Worm (Caenorhabditis elegans) whole organism, L3 larva: Measurements from ENCODE around the gene gta-1.

ENCODE experiments used
- ZK546.5 ChIP-seq: sonication (generic microtip); optimal IDR thresholded peaks from 2 replicates; lab custom pipeline; 2017; ENCODE audit warnings: missing biosample characterization, missing genetic modification characterization
- aly-2 ChIP-seq: fragments of 150-350 bp; optimal IDR thresholded peaks from 2 replicates; lab custom pipeline; 2014; ENCODE audit warnings: missing biosample characterization, missing genetic modification characterization
- ama-1 ChIP-seq: fragments of 150-350 bp; optimal IDR thresholded peaks from 2 replicates; lab custom pipeline; 2018
- ceh-16 ChIP-seq: sonication (generic microtip); optimal IDR thresholded peaks from 2 replicates; lab custom pipeline; 2017; ENCODE audit warnings: missing biosample characterization, missing genetic modification characterization
- daf-12 ChIP-seq: fragments of 150-350 bp; optimal IDR thresholded peaks from 2 replicates; lab custom pipeline; 2014; ENCODE audit warnings: missing biosample characterization, missing genetic modification reagents, missing genetic modification characterization
- egl-27 ChIP-seq: sonication (generic microtip); optimal IDR thresholded peaks from 4 replicates; lab custom pipeline; 2017; ENCODE audit warnings: missing biosample characterization, missing genetic modification reagents, missing genetic modification characterization
- egl-5 ChIP-seq: fragments of 150-350 bp; optimal IDR thresholded peaks from 2 replicates; lab custom pipeline; 2017; ENCODE audit warnings: missing biosample characterization, missing genetic modification reagents, missing genetic modification characterization, inconsistent platforms
- elt-2 ChIP-seq: sonication (generic microtip); optimal IDR thresholded peaks from 2 replicates; lab custom pipeline; 2016; ENCODE audit warnings: missing genetic modification reagents, mild to moderate bottlenecking, missing genetic modification characterization, missing compliant biosample characterization
- elt-3 ChIP-seq, 3 experiments: fragments of 150-350 bp in 1 of 3; sonication (generic microtip) in 2 of 3; optimal IDR thresholded peaks; 2 replicates in 2 of 3; 4 replicates in 1 of 3; lab custom pipeline; 2014 to 2017; ENCODE audit warnings: missing biosample characterization in 3 of 3, missing genetic modification characterization in 3 of 3
- eor-1 ChIP-seq, 2 experiments: fragments of 150-350 bp; optimal IDR thresholded peaks; 2 replicates each; lab custom pipeline; 2014 to 2018; ENCODE audit warnings: missing biosample characterization in 2 of 2, missing genetic modification characterization in 2 of 2
- fkh-10 ChIP-seq: sonication (generic microtip); optimal IDR thresholded peaks from 2 replicates; lab custom pipeline; 2017; ENCODE audit warnings: missing biosample characterization, missing genetic modification reagents, missing genetic modification characterization
- fkh-2 ChIP-seq: fragments of 150-350 bp; optimal IDR thresholded peaks from 2 replicates; lab custom pipeline; 2014; ENCODE audit warnings: missing biosample characterization, missing genetic modification reagents, missing genetic modification characterization
- jun-1 ChIP-seq: fragments of 150-350 bp; optimal IDR thresholded peaks from 2 replicates; lab custom pipeline; 2014; ENCODE audit warnings: missing biosample characterization, missing genetic modification reagents, missing genetic modification characterization
- lin-15B ChIP-seq: fragments of 150-350 bp; optimal IDR thresholded peaks from 2 replicates; lab custom pipeline; 2014; ENCODE audit warnings: missing biosample characterization, missing genetic modification characterization
- lin-39 ChIP-seq: fragments of 150-350 bp; optimal IDR thresholded peaks from 2 replicates; lab custom pipeline; 2018; ENCODE audit warnings: missing biosample characterization, missing genetic modification reagents, missing genetic modification characterization
- lsy-12 ChIP-seq: sonication (generic microtip); optimal IDR thresholded peaks from 2 replicates; lab custom pipeline; 2016; ENCODE audit warnings: mild to moderate bottlenecking, missing genetic modification characterization, missing compliant biosample characterization
- mdl-1 ChIP-seq: fragments of 150-350 bp; optimal IDR thresholded peaks from 2 replicates; lab custom pipeline; 2014; ENCODE audit warnings: missing biosample characterization, missing genetic modification characterization
- nfya-1 ChIP-seq: sonication (generic microtip); optimal IDR thresholded peaks from 2 replicates; lab custom pipeline; 2017; ENCODE audit warnings: missing genetic modification characterization, mild to moderate bottlenecking, missing compliant biosample characterization, antibody characterized with exemption, moderate library complexity; ENCODE audit not compliant: insufficient read depth
- nhr-12 ChIP-seq: fragments of 150-350 bp; optimal IDR thresholded peaks from 2 replicates; lab custom pipeline; 2014; ENCODE audit warnings: missing biosample characterization, missing genetic modification characterization
- nhr-23 ChIP-seq: fragments of 150-350 bp; optimal IDR thresholded peaks from 2 replicates; lab custom pipeline; 2014; ENCODE audit warnings: missing biosample characterization, missing genetic modification reagents, missing genetic modification characterization
- nhr-237 ChIP-seq: fragments of 150-350 bp; optimal IDR thresholded peaks from 2 replicates; lab custom pipeline; 2014; ENCODE audit warnings: missing biosample characterization, missing genetic modification characterization
- nhr-25 ChIP-seq: sonication (generic microtip); optimal IDR thresholded peaks from 2 replicates; lab custom pipeline; 2017; ENCODE audit warnings: missing biosample characterization, missing genetic modification characterization
- nhr-28 ChIP-seq: fragments of 150-350 bp; optimal IDR thresholded peaks from 2 replicates; lab custom pipeline; 2014; ENCODE audit warnings: missing biosample characterization, missing genetic modification characterization
- nhr-67 ChIP-seq: fragments of 150-350 bp; optimal IDR thresholded peaks from 2 replicates; lab custom pipeline; 2014; ENCODE audit warnings: missing biosample characterization, missing genetic modification characterization
- nhr-76 ChIP-seq: fragments of 150-350 bp; sonication (generic microtip); optimal IDR thresholded peaks from 5 replicates; lab custom pipeline; 2014; ENCODE audit warnings: missing biosample characterization, missing genetic modification characterization
- pha-4 ChIP-seq: fragments of 150-350 bp; optimal IDR thresholded peaks from 2 replicates; lab custom pipeline; 2014; ENCODE audit warnings: missing biosample characterization, missing genetic modification reagents, missing genetic modification characterization
- sea-2 ChIP-seq: fragments of 150-350 bp; sonication (generic microtip); optimal IDR thresholded peaks from 4 replicates; lab custom pipeline; 2014; ENCODE audit warnings: missing biosample characterization, missing genetic modification reagents, missing genetic modification characterization
- skn-1 ChIP-seq: fragments of 150-350 bp; optimal IDR thresholded peaks from 2 replicates; lab custom pipeline; 2014; ENCODE audit warnings: missing biosample characterization, missing genetic modification characterization
- snpc-4 ChIP-seq: fragments of 150-350 bp; optimal IDR thresholded peaks from 2 replicates; lab custom pipeline; 2014; ENCODE audit warnings: missing biosample characterization, missing genetic modification characterization
- tbx-2 ChIP-seq: sonication (generic microtip); optimal IDR thresholded peaks from 2 replicates; lab custom pipeline; 2016; ENCODE audit warnings: mild to moderate bottlenecking, missing genetic modification characterization, missing compliant biosample characterization
- unc-39 ChIP-seq: sonication (generic microtip); optimal IDR thresholded peaks from 4 replicates; lab custom pipeline; 2017; ENCODE audit warnings: missing biosample characterization, missing genetic modification characterization
- unc-62 ChIP-seq: fragments of 150-350 bp; sonication (generic microtip); optimal IDR thresholded peaks from 4 replicates; lab custom pipeline; 2014; ENCODE audit warnings: missing biosample characterization, missing genetic modification reagents, missing genetic modification characterization

The gta-1 gene

ce11 chrIV:10222122-10222589 lies 41.7 kb downstream of the gta-1 start, which contains the start of gene C24F3.2:
C24F3.2 (plus strand) TSS chrIV:10222539.
- no peak for TF ChIP-seq snpc-4 (tag; lab: Kevin White, UChicago)
- TF ChIP-seq tbx-2 (tag; lab: Kevin White, UChicago) = peak; percentile 3
- TF ChIP-seq nfya-1 (tag; lab: Kevin White, UChicago) = peak; percentile 88
- no peak for TF ChIP-seq fkh-2
- TF ChIP-seq lsy-12 (tag; lab: Kevin White, UChicago) = peak; percentile 70
- peak; percentile 35 for TF ChIP-seq elt-2
- peak; percentile 69 for TF ChIP-seq lin-15B
- TF ChIP-seq pha-4 (tag; lab: Kevin White, UChicago) = peak; percentile 55
- peak; percentile 4 for TF ChIP-seq fkh-10
- TF ChIP-seq skn-1 (tag; lab: Kevin White, UChicago) = peak; percentile 19
- TF ChIP-seq ZK546.5 (tag; lab: Kevin White, UChicago) = no peak
- peak; percentile 14 for TF ChIP-seq unc-62 (GFP tag; lab: Kevin White, UChicago)
- TF ChIP-seq nhr-25 (tag; lab: Kevin White, UChicago) = peak; percentile 96
- TF ChIP-seq nhr-23 (tag; lab: Kevin White, UChicago) = peak; percentile 89
- peak; percentile 75 for TF ChIP-seq lin-39 (tag; lab: Kevin White, UChicago)
- peak; percentile 48 for TF ChIP-seq jun-1 (tag; lab: Kevin White, UChicago)
- TF ChIP-seq ama-1 (lab: Kevin White, UChicago) = no peak
- peak; percentile 73 for TF ChIP-seq egl-5 (tag; lab: Kevin White, UChicago)
- TF ChIP-seq nhr-28 (tag; lab: Kevin White, UChicago) = no peak

ce11 chrIV:10223723-10224122 lies 43.3 kb downstream of the gta-1 start, which contains the start of gene nas-12:
nas-12 (plus strand) TSS chrIV:10224023.
- TF ChIP-seq fkh-2 = no peak
- no peak for TF ChIP-seq elt-3 (tag; optimal IDR thresholded peaks at IDR 0.05; lab: Kevin White, UChicago)
- no peak for TF ChIP-seq ceh-16
- no peak for TF ChIP-seq lin-15B
- no peak for TF ChIP-seq daf-12
- TF ChIP-seq ama-1 (lab: Kevin White, UChicago) = no peak
- TF ChIP-seq nhr-237 (tag; lab: Kevin White, UChicago) = no peak
- TF ChIP-seq mdl-1 (tag; lab: Kevin White, UChicago) = no peak
- TF ChIP-seq unc-39 = no peak
- TF ChIP-seq nhr-67 (tag; lab: Kevin White, UChicago) = no peak

- TF ChIP-seq nhr-12 (tag; lab: Kevin White, UChicago) = no peak
- no peak for TF ChIP-seq ZK546.5 (tag; lab: Kevin White, UChicago)
- no peak for TF ChIP-seq nfya-1 (tag; lab: Kevin White, UChicago)
- TF ChIP-seq nhr-76 (tag; lab: Kevin White, UChicago) = no peak
- TF ChIP-seq unc-62 (GFP tag; lab: Kevin White, UChicago) = no peak
- TF ChIP-seq aly-2 (tag; lab: Kevin White, UChicago) = no peak
- no peak for TF ChIP-seq mdl-1 (tag; lab: Kevin White, UChicago)
- TF ChIP-seq daf-12 = no peak
- no peak for TF ChIP-seq fkh-2
- no peak for TF ChIP-seq ceh-16
- no peak for TF ChIP-seq nhr-67 (tag; lab: Kevin White, UChicago)
- no peak for TF ChIP-seq jun-1 (tag; lab: Kevin White, UChicago)
- TF ChIP-seq elt-2 = no peak
- TF ChIP-seq egl-27 = no peak
- no peak for TF ChIP-seq sea-2 (GFP tag; lab: Kevin White, UChicago)
These were observed 47.1 kb downstream of the gta-1 start, which contains the start of gene F01G10.6 for ce11 chrIV:10227534-10227933. F01G10.6 (minus strand) TSS chrIV:10227634.

- no peak for TF ChIP-seq elt-3 (tag; optimal IDR thresholded peaks at IDR 0.05; lab: Kevin White, UChicago)
- TF ChIP-seq elt-2 = no peak
- TF ChIP-seq eor-1 (tag; optimal IDR thresholded peaks at IDR 0.05; lab: Kevin White, UChicago) = no peak
- no peak for TF ChIP-seq snpc-4 (tag; lab: Kevin White, UChicago)
- TF ChIP-seq nhr-76 (tag; lab: Kevin White, UChicago) = no peak
These were observed 50.5 kb downstream of the gta-1 start, which contains the start of gene F01G10.5 for ce11 chrIV:10230971-10231370. F01G10.5 (minus strand) TSS chrIV:10231071.

- no peak for TF ChIP-seq lin-39 (tag; lab: Kevin White, UChicago)
- TF ChIP-seq mdl-1 (tag; lab: Kevin White, UChicago) = no peak
- TF ChIP-seq nhr-28 (tag; lab: Kevin White, UChicago) = no peak
- TF ChIP-seq ama-1 (lab: Kevin White, UChicago) = no peak
- TF ChIP-seq ZK546.5 (tag; lab: Kevin White, UChicago) = no peak
- TF ChIP-seq, all 47 proteins: peak for 0
These were observed 52.0 kb downstream of the gta-1 start, which contains the start of gene F01G10.4 for ce11 chrIV:10232456-10232855. F01G10.4 (minus strand) TSS chrIV:10232556.
